Fruit fly (Drosophila melanogaster) whole organism, adult: ENCODE results near the gene CG42709.
A peak's percentile ranks its signal among the peaks of the same experiment; 100 is the strongest.

Experiments
- CG11617 ChIP-seq: fragments of 200-800 bp; sonication (Bioruptor generic); optimal IDR thresholded peaks from 2 replicates; lab custom pipeline; 2017; ENCODE audit warnings: mild to moderate bottlenecking, missing biosample characterization, missing genetic modification reagents, missing genetic modification characterization
- CG1620 ChIP-seq: fragments of 200-800 bp; sonication (Bioruptor generic); optimal IDR thresholded peaks from 2 replicates; lab custom pipeline; 2016; ENCODE audit warnings: missing biosample characterization, missing genetic modification characterization
- kay ChIP-seq: fragments of 200-800 bp; sonication (Bioruptor generic); peaks from one replicate; lab custom pipeline; 2016; ENCODE audit warnings: missing biosample characterization, missing genetic modification characterization, borderline replicate concordance
- toe ChIP-seq: fragments of 200-800 bp; sonication (Bioruptor generic); optimal IDR thresholded peaks from 2 replicates; lab custom pipeline; 2016; ENCODE audit warnings: missing biosample characterization, missing genetic modification characterization

DNA sequence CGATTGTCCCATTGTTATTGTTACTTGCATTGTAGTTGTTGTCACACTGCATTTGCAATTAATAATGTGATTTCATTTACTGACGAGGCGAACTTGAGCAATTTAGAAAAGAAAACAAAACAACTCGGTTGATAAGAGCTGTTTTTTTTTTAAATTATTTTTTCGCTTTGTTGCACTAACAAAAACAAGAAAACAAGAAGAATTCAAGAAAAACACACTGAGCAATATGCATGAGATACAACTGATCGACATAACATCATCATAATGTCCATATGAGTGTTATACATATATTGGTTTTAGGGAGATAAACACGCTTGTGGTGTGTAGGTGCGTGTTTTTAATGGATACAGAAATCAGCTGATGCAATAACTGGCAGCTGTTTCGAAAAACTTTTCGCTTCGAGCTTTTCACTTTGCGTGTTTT is 12.5 kb downstream of the CG42709 start:
- TF ChIP-seq kay: peak; percentile 88
- TF ChIP-seq CG11617 (GFP tag; lab: Kevin White, UChicago): peak; percentile 23
- peak; percentile 28 for TF ChIP-seq toe (GFP tag; lab: Kevin White, UChicago)
- no peak for TF ChIP-seq CG1620 (GFP tag; lab: Kevin White, UChicago)
